Worm (Caenorhabditis elegans) whole organism, L4 larva: ENCODE results near the gene lin-2.
A peak's percentile ranks its signal among the peaks of the same experiment; 100 is the strongest.

ENCODE experiments used
- F10B5.3 ChIP-seq: sonication (generic microtip); optimal IDR thresholded peaks from 2 replicates; lab custom pipeline; 2016; ENCODE audit warnings: mild to moderate bottlenecking, missing genetic modification characterization, missing compliant biosample characterization
- F26F4.8 ChIP-seq: fragments of 200-800 bp; sonication (Bioruptor generic); conservative IDR thresholded peaks from 2 replicates; pipeline ENCODE4 v1.3.6; 2022; ENCODE audit warnings: missing genetic modification characterization, missing compliant biosample characterization
- T20F7.1 ChIP-seq: fragments of 200-800 bp; sonication (Bioruptor generic); optimal IDR thresholded peaks from 2 replicates; lab custom pipeline; 2018; ENCODE audit warnings: mild to moderate bottlenecking, missing genetic modification characterization, missing compliant biosample characterization
- Y48G9A.11 ChIP-seq: fragments of 200-800 bp; sonication (Bioruptor generic); IDR thresholded peaks from 2 replicates; pipeline ENCODE4 v1.3.6; 2022; ENCODE audit warnings: missing genetic modification reagents, missing genetic modification characterization, missing compliant biosample characterization
- Y5F2A.4 ChIP-seq: fragments of 200-800 bp; sonication (Bioruptor generic); optimal IDR thresholded peaks from 2 replicates; lab custom pipeline; 2018; ENCODE audit warnings: mild to moderate bottlenecking, missing genetic modification characterization, missing compliant biosample characterization
- Y75B8A.6 ChIP-seq: fragments of 200-800 bp; sonication (Bioruptor generic); IDR thresholded peaks from 2 replicates; pipeline ENCODE4 v1.3.6; 2022; ENCODE audit warnings: missing genetic modification reagents, missing genetic modification characterization, missing compliant biosample characterization
- ZK337.2 ChIP-seq: fragments of 200-800 bp; sonication (Bioruptor generic); IDR thresholded peaks from 2 replicates; pipeline ENCODE4 v1.3.6; 2022; ENCODE audit warnings: missing genetic modification reagents, missing genetic modification characterization, missing compliant biosample characterization
- arid-1 ChIP-seq: fragments of 200-800 bp; sonication (Bioruptor generic); conservative IDR thresholded peaks from 2 replicates; pipeline ENCODE4 v1.3.6; 2022; ENCODE audit warnings: missing genetic modification reagents, missing genetic modification characterization, missing compliant biosample characterization
- ceh-20 ChIP-seq: fragments of 200-800 bp; sonication (Bioruptor generic); IDR thresholded peaks from 2 replicates; pipeline ENCODE4 v1.3.6; 2022; ENCODE audit warnings: missing genetic modification reagents, missing genetic modification characterization, missing compliant biosample characterization
- ceh-28 ChIP-seq: fragments of 150-350 bp; optimal IDR thresholded peaks from 2 replicates; lab custom pipeline; 2014; ENCODE audit warnings: missing biosample characterization, missing genetic modification reagents, missing genetic modification characterization
- ceh-44 ChIP-seq: fragments of 200-800 bp; sonication (Bioruptor generic); IDR thresholded peaks from 2 replicates; pipeline ENCODE4 v1.3.6; 2022; ENCODE audit warnings: missing genetic modification reagents, missing genetic modification characterization, missing compliant biosample characterization
- ceh-82 ChIP-seq: sonication (generic microtip); optimal IDR thresholded peaks from 2 replicates; lab custom pipeline; 2017; ENCODE audit warnings: missing biosample characterization, missing genetic modification characterization
- cey-2 ChIP-seq: sonication (generic microtip); optimal IDR thresholded peaks from 3 replicates; lab custom pipeline; 2017; ENCODE audit warnings: missing genetic modification characterization, mild to moderate bottlenecking, missing compliant biosample characterization, antibody characterized with exemption, borderline replicate concordance; ENCODE audit not compliant: insufficient read depth
- daf-16 ChIP-seq, 3 experiments: sonication (generic microtip); optimal IDR thresholded peaks; 2 replicates each; lab custom pipeline; 2016 to 2017; ENCODE audit warnings: missing genetic modification characterization in 3 of 3, missing genetic modification reagents in 3 of 3, mild to moderate bottlenecking in 2 of 3, missing compliant biosample characterization in 2 of 3, missing biosample characterization in 1 of 3, moderate library complexity in 1 of 3
- daf-19 ChIP-seq: fragments of 200-800 bp; sonication (Bioruptor generic); conservative IDR thresholded peaks from 2 replicates; pipeline ENCODE4 v1.3.6; 2022; ENCODE audit warnings: missing genetic modification characterization, missing compliant biosample characterization
- daf-8 ChIP-seq: fragments of 200-800 bp; sonication (Bioruptor generic); IDR thresholded peaks from 2 replicates; pipeline ENCODE4 v1.3.6; 2022; ENCODE audit warnings: missing genetic modification characterization, missing compliant biosample characterization
- dmd-8 ChIP-seq: fragments of 200-800 bp; sonication (Bioruptor generic); IDR thresholded peaks from 2 replicates; pipeline ENCODE4 v1.3.6; 2022; ENCODE audit warnings: missing genetic modification characterization, missing compliant biosample characterization
- duxl-1 ChIP-seq: sonication (generic microtip); optimal IDR thresholded peaks from 2 replicates; lab custom pipeline; 2016; ENCODE audit warnings: mild to moderate bottlenecking, missing genetic modification characterization, moderate library complexity, missing compliant biosample characterization; ENCODE audit not compliant: poor library complexity
- egl-27 ChIP-seq: sonication (generic microtip); optimal IDR thresholded peaks from 3 replicates; lab custom pipeline; 2017; ENCODE audit warnings: missing biosample characterization, missing genetic modification reagents, missing genetic modification characterization
- fkh-10 ChIP-seq: fragments of 150-350 bp; optimal IDR thresholded peaks from 2 replicates; lab custom pipeline; 2014; ENCODE audit warnings: missing biosample characterization, missing genetic modification reagents, missing genetic modification characterization
- hlh-30 ChIP-seq: sonication (generic microtip); optimal IDR thresholded peaks from 2 replicates; lab custom pipeline; 2017; ENCODE audit warnings: antibody characterized with exemption, mild to moderate bottlenecking, missing genetic modification characterization, missing compliant biosample characterization; ENCODE audit not compliant: insufficient read depth
- hmg-1.1 ChIP-seq: fragments of 200-800 bp; sonication (Bioruptor generic); IDR thresholded peaks from 2 replicates; pipeline ENCODE4 v1.3.6; 2022; ENCODE audit warnings: missing genetic modification reagents, missing genetic modification characterization, missing compliant biosample characterization
- jun-1 ChIP-seq: fragments of 150-350 bp; optimal IDR thresholded peaks from 2 replicates; lab custom pipeline; 2014; ENCODE audit warnings: missing biosample characterization, missing genetic modification reagents, missing genetic modification characterization
- lin-15B ChIP-seq: fragments of 150-350 bp; sonication (generic microtip); optimal IDR thresholded peaks from 3 replicates; lab custom pipeline; 2014; ENCODE audit warnings: missing biosample characterization, missing genetic modification characterization
- lin-38 ChIP-seq: fragments of 200-800 bp; sonication (Bioruptor generic); IDR thresholded peaks from 2 replicates; pipeline ENCODE4 v1.3.6; 2022; ENCODE audit warnings: missing genetic modification reagents, missing genetic modification characterization, missing compliant biosample characterization
- lir-3 ChIP-seq: sonication (generic microtip); optimal IDR thresholded peaks from 2 replicates; lab custom pipeline; 2016; ENCODE audit warnings: mild to moderate bottlenecking, missing genetic modification characterization, missing compliant biosample characterization
- lsy-2 ChIP-seq, 2 experiments: fragments of 150-350 bp in 1 of 2; sonication (generic microtip) in 1 of 2; optimal IDR thresholded peaks; 2 replicates each; lab custom pipeline; 2014 to 2017; ENCODE audit warnings: missing biosample characterization in 2 of 2, missing genetic modification characterization in 2 of 2
- mep-1 ChIP-seq: fragments of 150-350 bp; sonication (generic microtip); optimal IDR thresholded peaks from 3 replicates; lab custom pipeline; 2014; ENCODE audit warnings: missing biosample characterization, missing genetic modification characterization
- mxl-2 ChIP-seq: fragments of 200-800 bp; sonication (Bioruptor generic); conservative IDR thresholded peaks from 2 replicates; pipeline ENCODE4 v1.3.6; 2022; ENCODE audit warnings: missing genetic modification reagents, missing genetic modification characterization, missing compliant biosample characterization
- mxl-3 ChIP-seq: fragments of 200-800 bp; sonication (Bioruptor generic); optimal IDR thresholded peaks from 2 replicates; lab custom pipeline; 2018; ENCODE audit warnings: mild to moderate bottlenecking, missing genetic modification characterization, missing compliant biosample characterization
- nhr-10 ChIP-seq: fragments of 150-350 bp; optimal IDR thresholded peaks from 2 replicates; lab custom pipeline; 2014; ENCODE audit warnings: missing biosample characterization, missing genetic modification characterization
- nhr-102 ChIP-seq: sonication (generic microtip); optimal IDR thresholded peaks from 2 replicates; lab custom pipeline; 2016; ENCODE audit warnings: mild to moderate bottlenecking, missing genetic modification characterization, moderate library complexity, missing compliant biosample characterization
- nhr-11 ChIP-seq: fragments of 150-350 bp; optimal IDR thresholded peaks from 2 replicates; lab custom pipeline; 2014; ENCODE audit warnings: missing biosample characterization, missing genetic modification characterization
- nhr-111 ChIP-seq: fragments of 200-800 bp; sonication (Bioruptor generic); optimal IDR thresholded peaks from 2 replicates; lab custom pipeline; 2018; ENCODE audit warnings: mild to moderate bottlenecking, missing genetic modification characterization, missing compliant biosample characterization
- nhr-41 ChIP-seq: fragments of 200-800 bp; sonication (Bioruptor generic); IDR thresholded peaks from 2 replicates; pipeline ENCODE4 v1.3.6; 2022; ENCODE audit warnings: missing genetic modification reagents, missing genetic modification characterization, missing compliant biosample characterization
- nhr-42 ChIP-seq: fragments of 200-800 bp; sonication (Bioruptor generic); IDR thresholded peaks from 2 replicates; pipeline ENCODE4 v1.3.6; 2022; ENCODE audit warnings: missing genetic modification characterization, missing compliant biosample characterization
- nhr-77 ChIP-seq: fragments of 150-350 bp; optimal IDR thresholded peaks from 2 replicates; lab custom pipeline; 2014; ENCODE audit warnings: missing biosample characterization, missing genetic modification characterization
- saeg-2 ChIP-seq: fragments of 200-800 bp; sonication (Bioruptor generic); IDR thresholded peaks from 2 replicates; pipeline ENCODE4 v1.3.6; 2022; ENCODE audit warnings: missing genetic modification reagents, missing genetic modification characterization, missing compliant biosample characterization
- set-16 ChIP-seq: fragments of 200-800 bp; sonication (Bioruptor generic); IDR thresholded peaks from 2 replicates; pipeline ENCODE4 v1.3.6; 2022; ENCODE audit warnings: missing genetic modification reagents, missing genetic modification characterization, missing compliant biosample characterization
- skn-1 ChIP-seq: fragments of 150-350 bp; optimal IDR thresholded peaks from 2 replicates; lab custom pipeline; 2014; ENCODE audit warnings: missing biosample characterization, missing genetic modification characterization
- spr-3 ChIP-seq: fragments of 200-800 bp; sonication (Bioruptor generic); optimal IDR thresholded peaks from 2 replicates; lab custom pipeline; 2018; ENCODE audit warnings: mild to moderate bottlenecking, missing genetic modification characterization, missing compliant biosample characterization
- tag-97 ChIP-seq: fragments of 200-800 bp; sonication (Bioruptor generic); IDR thresholded peaks from 2 replicates; pipeline ENCODE4 v1.3.6; 2022; ENCODE audit warnings: missing genetic modification characterization, missing compliant biosample characterization
- unc-130 ChIP-seq: sonication (generic microtip); optimal IDR thresholded peaks from 2 replicates; lab custom pipeline; 2016; ENCODE audit warnings: missing genetic modification reagents, missing genetic modification characterization, missing compliant biosample characterization
- vab-7 ChIP-seq: fragments of 200-800 bp; sonication (Bioruptor generic); IDR thresholded peaks from 2 replicates; pipeline ENCODE4 v1.3.6; 2022; ENCODE audit warnings: missing genetic modification reagents, missing genetic modification characterization, missing compliant biosample characterization
- zag-1 ChIP-seq: fragments of 150-350 bp; optimal IDR thresholded peaks from 2 replicates; lab custom pipeline; 2014; ENCODE audit warnings: missing biosample characterization, missing genetic modification characterization
- zfp-2 ChIP-seq: sonication (generic microtip); optimal IDR thresholded peaks from 2 replicates; lab custom pipeline; 2016; ENCODE audit warnings: mild to moderate bottlenecking, missing genetic modification characterization, missing compliant biosample characterization
- zfp-3 ChIP-seq: fragments of 200-800 bp; sonication (Bioruptor generic); conservative IDR thresholded peaks from 2 replicates; pipeline ENCODE4 v1.3.6; 2022; ENCODE audit warnings: missing genetic modification reagents, missing genetic modification characterization, missing compliant biosample characterization
- zip-11 ChIP-seq: fragments of 200-800 bp; sonication (Bioruptor generic); IDR thresholded peaks from 2 replicates; pipeline ENCODE4 v1.3.6; 2022; ENCODE audit warnings: missing genetic modification characterization, missing compliant biosample characterization
- zip-2 ChIP-seq: fragments of 150-350 bp; optimal IDR thresholded peaks from 2 replicates; lab custom pipeline; 2014; ENCODE audit warnings: missing biosample characterization, missing genetic modification characterization
- ztf-11 ChIP-seq: fragments of 150-350 bp; optimal IDR thresholded peaks from 2 replicates; lab custom pipeline; 2014; ENCODE audit warnings: missing biosample characterization, missing genetic modification characterization
- ztf-7 ChIP-seq: fragments of 150-350 bp; optimal IDR thresholded peaks from 2 replicates; lab custom pipeline; 2014; ENCODE audit warnings: missing biosample characterization, missing genetic modification characterization

The lin-2 gene

ce11 chrX:12454290-12454795 is 40.5 kb upstream of the lin-2 start, which contains the start of the genes T18D3.9 and T18D3.1 (continued):
- TF ChIP-seq lin-15B: no peak
- TF ChIP-seq lsy-2 (tag; optimal IDR thresholded peaks at IDR 0.05; lab: Kevin White, UChicago): peak in 1 of 2 experiments; percentile 68
- no peak for TF ChIP-seq nhr-41
- no peak for TF ChIP-seq ztf-11 (tag; lab: Kevin White, UChicago)
- TF ChIP-seq ceh-44 (GFP tag; lab: Robert Waterston, UW): no peak
- no peak for TF ChIP-seq fkh-10
- TF ChIP-seq saeg-2 (GFP tag; lab: Robert Waterston, UW): no peak
- no peak for TF ChIP-seq nhr-102
- TF ChIP-seq Y48G9A.11 (GFP tag; lab: Robert Waterston, UW): no peak
- 0 out of 2 replicates have a peak, but pooled peaks have one; percentile 44 for TF ChIP-seq hmg-1.1 (GFP tag; lab: Robert Waterston, UW)
- no peak for TF ChIP-seq jun-1 (tag; lab: Kevin White, UChicago)
- no peak for TF ChIP-seq ZK337.2 (GFP tag; lab: Robert Waterston, UW)
- TF ChIP-seq T20F7.1: no peak
- TF ChIP-seq F26F4.8 (GFP tag; lab: Robert Waterston, UW): no peak
- no peak for TF ChIP-seq daf-8 (GFP tag; lab: Robert Waterston, UW)
- peak; percentile 79 for TF ChIP-seq mep-1 (tag; lab: Kevin White, UChicago)
- TF ChIP-seq unc-130 (GFP tag; lab: Kevin White, UChicago): no peak
- no peak for TF ChIP-seq nhr-111
- TF ChIP-seq nhr-42 (GFP tag; lab: Robert Waterston, UW): no peak
- TF ChIP-seq daf-19: no peak
- no peak for TF ChIP-seq skn-1 (tag; lab: Kevin White, UChicago)
- no peak for TF ChIP-seq daf-16 (GFP tag; optimal IDR thresholded peaks at IDR 0.05; lab: Kevin White, UChicago)
- peak; percentile 22 for TF ChIP-seq daf-16 (tag; optimal IDR thresholded peaks at IDR 0.05; lab: Kevin White, UChicago)
- TF ChIP-seq mxl-2: no peak
- no peak for TF ChIP-seq Y5F2A.4
- no peak for TF ChIP-seq duxl-1 (tag; lab: Kevin White, UChicago)
- no peak for TF ChIP-seq Y75B8A.6 (GFP tag; lab: Robert Waterston, UW)
- no peak for TF ChIP-seq zip-11
- peak; percentile 34 for TF ChIP-seq hlh-30 (tag; lab: Kevin White, UChicago)
- TF ChIP-seq arid-1 (GFP tag; lab: Robert Waterston, UW): no peak
- TF ChIP-seq cey-2 (tag; lab: Kevin White, UChicago): no peak
- no peak for TF ChIP-seq zip-2
- TF ChIP-seq zag-1 (tag; lab: Kevin White, UChicago): no peak
- no peak for TF ChIP-seq ztf-7 (tag; lab: Kevin White, UChicago)
- TF ChIP-seq lin-38 (GFP tag; lab: Robert Waterston, UW): peak; percentile 89
- no peak for TF ChIP-seq ceh-82 (tag; lab: Kevin White, UChicago)
- no peak for TF ChIP-seq zfp-2 (tag; lab: Kevin White, UChicago)
- peak; percentile 41 for TF ChIP-seq nhr-11 (tag; lab: Kevin White, UChicago)
- TF ChIP-seq ceh-20: no peak
- TF ChIP-seq tag-97: no peak
- peak; percentile 14 for TF ChIP-seq ceh-28 (tag; lab: Kevin White, UChicago)
- no peak for TF ChIP-seq set-16
- peak; percentile 22 for TF ChIP-seq mxl-3 (GFP tag; lab: Kevin White, UChicago)
- no peak for TF ChIP-seq spr-3 (GFP tag; lab: Kevin White, UChicago)
- TF ChIP-seq zfp-3 (GFP tag; lab: Robert Waterston, UW): no peak
- TF ChIP-seq vab-7: no peak
- TF ChIP-seq egl-27 (tag; lab: Kevin White, UChicago): no peak
- TF ChIP-seq nhr-10 (tag; lab: Kevin White, UChicago): no peak
- TF ChIP-seq F10B5.3: no peak
- peak; percentile 13 for TF ChIP-seq nhr-77 (tag; lab: Kevin White, UChicago)
- TF ChIP-seq lir-3 (tag; lab: Kevin White, UChicago): no peak
- TF ChIP-seq dmd-8: no peak
